Worm (Caenorhabditis elegans): Measurements from ENCODE around the gene srg-31.

DNA sequence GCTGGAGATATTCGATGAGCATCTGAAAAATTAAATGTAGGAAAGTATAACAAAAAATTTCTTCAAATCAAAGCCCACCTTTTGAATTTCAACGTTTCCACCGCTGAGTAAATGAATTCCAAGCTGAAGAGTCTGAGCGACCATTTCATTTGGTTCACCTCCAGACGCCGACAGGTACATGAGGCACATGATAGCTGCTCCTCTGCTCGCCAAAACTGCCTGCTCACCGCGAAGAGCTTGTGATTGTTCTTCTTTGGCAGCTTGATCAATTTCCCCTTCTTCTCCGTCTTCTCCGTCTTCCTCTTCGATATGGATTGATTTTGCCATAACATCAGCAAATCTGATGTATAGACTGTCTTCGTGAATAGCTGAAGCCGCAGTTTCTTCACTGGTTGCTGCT is 47.3 kb downstream of the srg-31 start:
- TF ChIP-seq alr-1 (tag; optimal IDR thresholded peaks at IDR 0.05) = no peak
- no peak for TF ChIP-seq skn-1 (tag; optimal IDR thresholded peaks at IDR 0.05)
- no peak for TF ChIP-seq nhr-25 (tag; optimal IDR thresholded peaks at IDR 0.05)
- no peak for TF ChIP-seq unc-62 (GFP tag; optimal IDR thresholded peaks at IDR 0.05)
- no peak for TF ChIP-seq egl-27 (tag; optimal IDR thresholded peaks at IDR 0.05)
- no peak for TF ChIP-seq ztf-4 (tag; optimal IDR thresholded peaks at IDR 0.05)
- TF ChIP-seq mbf-1 (tag; optimal IDR thresholded peaks at IDR 0.05) = no peak
